Worm (Caenorhabditis elegans): ENCODE measurements around the gene fask-1.

fask-1 gene

DNA sequence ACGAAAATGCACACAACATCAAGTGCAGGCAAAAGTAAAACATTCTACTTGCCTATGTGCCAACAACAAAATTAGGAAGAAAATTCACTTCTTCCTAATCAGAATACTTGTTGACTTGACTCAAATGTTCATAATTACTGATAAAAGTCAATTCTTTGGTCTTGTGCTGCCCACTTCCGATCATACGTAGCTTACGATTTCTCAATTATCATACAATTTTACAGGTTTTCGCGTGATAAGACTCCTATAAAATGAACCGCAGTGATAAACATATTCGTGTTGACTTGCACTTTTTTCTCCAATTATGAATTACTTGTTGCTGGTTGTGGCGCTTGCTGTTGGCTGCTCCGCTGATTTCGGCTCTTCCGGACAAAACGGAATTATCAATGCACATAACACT is 43.1 kb upstream of the fask-1 start, which contains the start of gene scl-2:
TSS of gene scl-2 (plus strand) at position 293 of the 400 bp plus-strand sequence.
- no peak for TF ChIP-seq K02D7.2 (tag; optimal IDR thresholded peaks at IDR 0.05)
- TF ChIP-seq tbx-2 (tag; optimal IDR thresholded peaks at IDR 0.05): no peak
- no peak for TF ChIP-seq unc-3 (GFP tag; conservative IDR thresholded peaks at IDR 0.05)
- no peak for TF ChIP-seq unc-3 (tag; optimal IDR thresholded peaks at IDR 0.05)
- no peak for TF ChIP-seq rnt-1 (tag; optimal IDR thresholded peaks at IDR 0.05)
- no peak for TF ChIP-seq nfya-1 (tag; optimal IDR thresholded peaks at IDR 0.05)
- no peak for TF ChIP-seq pha-2 (tag; optimal IDR thresholded peaks at IDR 0.05)
- TF ChIP-seq ceh-31 (tag; optimal IDR thresholded peaks at IDR 0.05): no peak
- no peak for TF ChIP-seq ahr-1 (tag; optimal IDR thresholded peaks at IDR 0.05)
- TF ChIP-seq syd-9 (tag; optimal IDR thresholded peaks at IDR 0.05): no peak
- no peak for TF ChIP-seq ceh-2 (tag; optimal IDR thresholded peaks at IDR 0.05)
- TF ChIP-seq C38D4.7 (GFP tag; optimal IDR thresholded peaks at IDR 0.05): no peak
- no peak for TF ChIP-seq hlh-6 (tag; optimal IDR thresholded peaks at IDR 0.05)
- TF ChIP-seq npax-4 (tag; optimal IDR thresholded peaks at IDR 0.05): no peak
- TF ChIP-seq odd-2 (tag; optimal IDR thresholded peaks at IDR 0.05): no peak

DNA sequence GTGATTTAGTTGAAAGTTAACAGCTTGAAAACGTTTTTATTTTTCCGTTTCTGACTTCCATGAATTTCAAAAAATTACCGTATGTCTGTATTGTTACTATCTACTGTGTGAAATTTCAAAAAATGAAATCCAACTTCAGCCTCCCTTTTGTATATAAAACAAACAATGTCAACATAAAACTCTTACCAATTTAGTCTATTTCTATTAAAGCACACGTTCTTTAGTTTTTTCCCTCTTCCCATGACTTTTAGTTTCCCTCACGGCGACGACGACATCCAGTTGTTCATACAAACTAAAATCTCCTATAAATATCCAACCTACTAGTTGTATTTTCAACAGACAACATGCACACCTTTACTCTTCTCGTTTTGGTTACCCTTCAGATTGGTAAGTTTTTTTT is 41.2 kb upstream of the fask-1 start, which contains the start of gene scl-3:
TSS of gene scl-3 (plus strand) at position 301 of the 400 bp plus-strand sequence.
- no peak for TF ChIP-seq ref-2 (tag; optimal IDR thresholded peaks at IDR 0.05)
- no peak for TF ChIP-seq sdc-2 (tag; optimal IDR thresholded peaks at IDR 0.05)
- no peak for TF ChIP-seq pat-9 (tag; optimal IDR thresholded peaks at IDR 0.05)
- no peak for TF ChIP-seq ceh-45 (GFP tag; IDR thresholded peaks at IDR 0.05)
- TF ChIP-seq F13H6.1 (tag; optimal IDR thresholded peaks at IDR 0.05): no peak
- TF ChIP-seq gmeb-2 (tag; optimal IDR thresholded peaks at IDR 0.05): no peak
- no peak for TF ChIP-seq che-1 (tag; optimal IDR thresholded peaks at IDR 0.05)
- no peak for TF ChIP-seq hlh-30 (tag; optimal IDR thresholded peaks at IDR 0.05; ENCODE audit: insufficient read depth)

DNA sequence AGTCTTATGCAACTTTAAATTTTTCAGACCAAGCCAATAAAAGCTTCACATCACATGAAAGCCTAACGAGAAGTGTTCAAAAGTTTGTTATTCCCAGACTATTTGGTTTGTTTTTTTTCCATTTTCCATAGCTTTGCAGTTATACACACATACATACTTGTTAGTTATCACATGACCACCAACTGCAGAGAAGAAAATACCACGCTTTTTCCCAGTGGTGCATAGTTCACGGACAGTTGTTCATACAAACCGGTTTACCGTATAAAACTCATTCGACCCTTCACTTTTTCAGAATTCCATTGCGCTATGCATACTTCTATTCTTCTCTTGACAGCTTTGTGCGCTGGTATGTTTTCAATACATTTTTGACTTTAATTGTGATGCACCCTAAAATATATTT is 36.8 kb upstream of the fask-1 start, which contains the start of gene scl-5:
TSS of gene scl-5 (plus strand) at position 301 of the 400 bp plus-strand sequence.
- TF ChIP-seq ama-1 (optimal IDR thresholded peaks at IDR 0.05) (no peak), unc-55 (GFP tag; optimal IDR thresholded peaks at IDR 0.05) (no peak), sox-2 (GFP tag; IDR thresholded peaks at IDR 0.05) (no peak), ceh-30 (tag; optimal IDR thresholded peaks at IDR 0.05) (no peak), mec-3 (tag; optimal IDR thresholded peaks at IDR 0.05; ENCODE audit: borderline replicate concordance) (no peak), tbx-2 (tag; optimal IDR thresholded peaks at IDR 0.05) (no peak), hlh-15 (tag; optimal IDR thresholded peaks at IDR 0.05) (no peak), sox-4 (tag; optimal IDR thresholded peaks at IDR 0.05) (no peak), unc-86 (tag; optimal IDR thresholded peaks at IDR 0.05) (no peak)

DNA sequence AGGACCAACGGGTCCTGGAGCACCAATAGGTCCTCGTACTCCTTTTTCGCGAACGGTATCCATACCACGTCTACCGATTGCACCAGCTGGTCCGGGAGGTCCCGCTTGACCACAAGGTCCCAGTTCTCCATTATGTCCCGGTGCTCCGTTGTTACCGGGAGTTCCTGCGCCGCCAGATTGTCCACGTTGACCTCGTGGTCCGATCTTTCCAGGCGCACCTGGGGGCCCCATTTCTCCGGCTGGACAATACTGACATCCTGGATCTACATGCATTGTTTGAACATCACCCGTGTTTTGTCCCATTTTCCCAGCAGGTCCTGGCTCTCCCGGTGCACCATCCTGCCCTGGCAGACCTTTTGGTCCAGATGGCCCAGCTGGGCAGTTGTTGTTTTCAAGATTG is 34.5 kb upstream of the fask-1 start:
- TF ChIP-seq hlh-6 (tag; optimal IDR thresholded peaks at IDR 0.05) (no peak), npax-4 (tag; optimal IDR thresholded peaks at IDR 0.05) (no peak), tbx-7 (tag; optimal IDR thresholded peaks at IDR 0.05) (no peak), T23F11.4 (GFP tag; optimal IDR thresholded peaks at IDR 0.05) (no peak), ceh-30 (tag; optimal IDR thresholded peaks at IDR 0.05) (no peak), elt-4 (tag; optimal IDR thresholded peaks at IDR 0.05) (peak; percentile 37), odd-2 (tag; optimal IDR thresholded peaks at IDR 0.05) (no peak)

DNA sequence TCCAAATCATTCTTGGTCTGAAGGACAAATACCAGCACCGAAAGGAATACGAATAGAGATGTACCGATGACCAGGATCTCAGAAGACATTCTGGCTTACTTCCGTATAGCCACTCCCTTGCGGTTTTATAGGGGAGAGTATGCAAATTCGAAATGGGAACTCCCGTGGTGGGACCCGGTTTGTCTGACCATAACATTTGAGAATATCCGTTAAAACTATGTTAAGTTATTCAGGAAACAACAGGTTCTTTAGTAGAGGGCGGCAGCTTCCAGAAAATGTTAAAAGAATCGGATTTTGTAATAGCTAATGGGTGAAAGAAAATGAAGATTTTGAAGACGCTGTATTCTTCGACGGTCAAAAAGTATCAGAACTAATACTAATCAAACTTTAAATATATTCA is 33.3 kb upstream of the fask-1 start, which contains the start of gene col-131:
TSS of gene col-131 (minus strand) at position 101 of the 400 bp plus-strand sequence.
- TF ChIP-seq ceh-24 (tag; optimal IDR thresholded peaks at IDR 0.05) (no peak), nhr-11 (tag; optimal IDR thresholded peaks at IDR 0.05) (no peak)
